Fruit fly (Drosophila melanogaster) whole organism, embryonic: ENCODE data around the gene CG5003.

Experiments
- Bdp1 ChIP-seq: fragments of 200-800 bp; sonication (Bioruptor generic); optimal IDR thresholded peaks from 3 replicates; lab custom pipeline; 2016; ENCODE audit warnings: missing biosample characterization, missing genetic modification characterization
- Bgb ChIP-seq: fragments of 200-800 bp; sonication (Bioruptor generic); IDR thresholded peaks from 2 replicates; pipeline ENCODE4 v1.3.6; 2022; ENCODE audit warnings: missing biosample characterization, missing genetic modification characterization; ENCODE audit not compliant: partially characterized antibody
- CG10321 ChIP-seq: fragments of 200-800 bp; sonication (Bioruptor generic); IDR thresholded peaks from 2 replicates; pipeline ENCODE4 v1.3.6; 2022; ENCODE audit warnings: missing biosample characterization, missing genetic modification characterization
- CG12391 ChIP-seq: fragments of 200-800 bp; sonication (Bioruptor generic); optimal IDR thresholded peaks from 3 replicates; lab custom pipeline; 2018; ENCODE audit warnings: missing biosample characterization, mild to moderate bottlenecking, missing genetic modification characterization, moderate library complexity
- CG12942 ChIP-seq: fragments of 200-800 bp; sonication (Bioruptor generic); optimal IDR thresholded peaks from 3 replicates; lab custom pipeline; 2016; ENCODE audit warnings: missing biosample characterization, missing genetic modification characterization
- CG14014 ChIP-seq: fragments of 200-800 bp; sonication (Bioruptor generic); IDR thresholded peaks from 2 replicates; pipeline ENCODE4 v1.3.6; 2022; ENCODE audit warnings: missing biosample characterization, missing genetic modification characterization
- CG14050 ChIP-seq: fragments of 200-800 bp; sonication (Bioruptor generic); IDR thresholded peaks from 3 replicates; pipeline ENCODE4 v1.3.6; 2022; ENCODE audit warnings: missing biosample characterization, missing genetic modification characterization
- CG1602 ChIP-seq: fragments of 200-800 bp; sonication (Bioruptor generic); optimal IDR thresholded peaks from 3 replicates; lab custom pipeline; 2016; ENCODE audit warnings: missing biosample characterization, missing genetic modification characterization
- CG1603 ChIP-seq: fragments of 200-800 bp; sonication (Bioruptor generic); optimal IDR thresholded peaks from 2 replicates; lab custom pipeline; 2019; ENCODE audit warnings: missing biosample characterization, mild to moderate bottlenecking, missing genetic modification characterization, moderate library complexity
- CG17829 ChIP-seq: fragments of 200-800 bp; optimal IDR thresholded peaks from 2 replicates; lab custom pipeline; 2019; ENCODE audit warnings: missing biosample characterization, mild to moderate bottlenecking, missing genetic modification characterization, moderate library complexity
- CTCF ChIP-seq: fragments of 200-800 bp; sonication (Bioruptor generic); optimal IDR thresholded peaks from 2 replicates; lab custom pipeline; 2017; ENCODE audit warnings: missing biosample characterization, mild to moderate bottlenecking, missing genetic modification characterization, moderate library complexity
- Dref ChIP-seq: fragments of 200-800 bp; sonication (Bioruptor generic); IDR thresholded peaks from 2 replicates; pipeline ENCODE4 v1.3.6; 2022; ENCODE audit warnings: missing biosample characterization, missing genetic modification characterization
- Lhr ChIP-seq: fragments of 200-800 bp; sonication (Bioruptor generic); optimal IDR thresholded peaks from 3 replicates; lab custom pipeline; 2017; ENCODE audit warnings: mild to moderate bottlenecking, missing biosample characterization, missing genetic modification reagents, missing genetic modification characterization
- Med ChIP-seq: fragments of 200-800 bp; sonication (Bioruptor generic); peaks from one replicate; lab custom pipeline; 2016; ENCODE audit warnings: missing biosample characterization, missing genetic modification characterization, mild to moderate bottlenecking, inconsistent platforms, moderate library complexity
- Mrtf ChIP-seq: fragments of 200-800 bp; sonication (Bioruptor generic); IDR thresholded peaks from 3 replicates; pipeline ENCODE4 v1.3.6; 2022; ENCODE audit warnings: missing biosample characterization, missing genetic modification characterization
- Myb ChIP-seq: fragments of 200-800 bp; sonication (Bioruptor generic); optimal IDR thresholded peaks from 2 replicates; lab custom pipeline; 2016; ENCODE audit warnings: missing biosample characterization, missing genetic modification characterization
- PHDP ChIP-seq: fragments of 200-800 bp; sonication (Bioruptor generic); optimal IDR thresholded peaks from 3 replicates; lab custom pipeline; 2018; ENCODE audit warnings: missing biosample characterization, mild to moderate bottlenecking, missing genetic modification characterization, moderate library complexity
- Poxn ChIP-seq: fragments of 200-800 bp; sonication (Bioruptor generic); IDR thresholded peaks from 2 replicates; pipeline ENCODE4 v1.3.6; 2022; ENCODE audit warnings: missing biosample characterization, missing genetic modification characterization
- Ravus ChIP-seq: fragments of 200-800 bp; sonication (Bioruptor generic); IDR thresholded peaks from 2 replicates; pipeline ENCODE4 v1.3.6; 2022; ENCODE audit warnings: missing biosample characterization, missing genetic modification characterization
- ci ChIP-seq: fragments of 200-800 bp; sonication (Bioruptor generic); IDR thresholded peaks from 3 replicates; pipeline ENCODE4 v1.3.6; 2022; ENCODE audit warnings: missing biosample characterization, missing genetic modification characterization
- corto ChIP-seq: fragments of 200-800 bp; sonication (Bioruptor generic); optimal IDR thresholded peaks from 2 replicates; lab custom pipeline; 2016; ENCODE audit warnings: missing biosample characterization, mild to moderate bottlenecking, missing genetic modification characterization, moderate library complexity
- disco-r ChIP-seq: fragments of 200-800 bp; sonication (Bioruptor generic); optimal IDR thresholded peaks from 2 replicates; lab custom pipeline; 2016; ENCODE audit warnings: missing biosample characterization, missing genetic modification characterization
- dpn ChIP-seq, 2 experiments: fragments of 200-800 bp; sonication (Bioruptor generic); optimal IDR thresholded peaks; 3 replicates each; lab custom pipeline; 2016; ENCODE audit warnings: missing biosample characterization in 2 of 2, missing genetic modification characterization in 2 of 2
- ewg ChIP-seq: fragments of 200-800 bp; sonication (Bioruptor generic); optimal IDR thresholded peaks from 3 replicates; lab custom pipeline; 2017; ENCODE audit warnings: mild to moderate bottlenecking, missing biosample characterization, missing genetic modification reagents, missing genetic modification characterization
- fu2 ChIP-seq: fragments of 200-800 bp; sonication (Bioruptor generic); optimal IDR thresholded peaks from 2 replicates; lab custom pipeline; 2016; ENCODE audit warnings: missing biosample characterization, missing genetic modification characterization
- grau ChIP-seq: fragments of 200-800 bp; optimal IDR thresholded peaks from 3 replicates; lab custom pipeline; 2019; ENCODE audit warnings: missing biosample characterization, mild to moderate bottlenecking, missing genetic modification characterization, moderate library complexity
- grn ChIP-seq: fragments of 200-800 bp; sonication (Bioruptor generic); optimal IDR thresholded peaks from 3 replicates; lab custom pipeline; 2017; ENCODE audit warnings: missing biosample characterization, missing genetic modification characterization
- h ChIP-seq: fragments of >200 bp; optimal IDR thresholded peaks from 2 replicates; lab custom pipeline; 2017
- mirr ChIP-seq: fragments of 200-800 bp; sonication (Bioruptor generic); optimal IDR thresholded peaks from 3 replicates; lab custom pipeline; 2018; ENCODE audit warnings: missing biosample characterization, mild to moderate bottlenecking, missing genetic modification characterization
- pfk ChIP-seq: fragments of 200-800 bp; sonication (Bioruptor generic); optimal IDR thresholded peaks from 2 replicates; lab custom pipeline; 2018; ENCODE audit warnings: missing biosample characterization, mild to moderate bottlenecking, missing genetic modification characterization, moderate library complexity
- row ChIP-seq: fragments of 200-800 bp; sonication (Bioruptor generic); IDR thresholded peaks from 3 replicates; pipeline ENCODE4 v1.3.6; 2022; ENCODE audit warnings: missing biosample characterization, missing genetic modification characterization
- salm ChIP-seq: fragments of 200-800 bp; sonication (Bioruptor generic); optimal IDR thresholded peaks from 2 replicates; lab custom pipeline; 2018; ENCODE audit warnings: missing biosample characterization, mild to moderate bottlenecking, missing genetic modification characterization
- sqz ChIP-seq: fragments of 200-800 bp; sonication (Bioruptor generic); optimal IDR thresholded peaks from 3 replicates; lab custom pipeline; 2018; ENCODE audit warnings: missing biosample characterization, mild to moderate bottlenecking, missing genetic modification characterization
- ssp ChIP-seq: fragments of 200-800 bp; sonication (Bioruptor generic); IDR thresholded peaks from 2 replicates; pipeline ENCODE4 v1.3.6; 2022; ENCODE audit warnings: missing biosample characterization, missing genetic modification characterization
- sug ChIP-seq: fragments of 200-800 bp; optimal IDR thresholded peaks from 2 replicates; lab custom pipeline; 2019; ENCODE audit warnings: missing biosample characterization, mild to moderate bottlenecking, missing genetic modification characterization, moderate library complexity
- tna ChIP-seq: fragments of 200-800 bp; sonication (Bioruptor generic); IDR thresholded peaks from 2 replicates; pipeline ENCODE4 v1.3.6; 2022; ENCODE audit warnings: missing biosample characterization, missing genetic modification characterization; ENCODE audit not compliant: partially characterized antibody
- toy ChIP-seq: fragments of 200-800 bp; sonication (Bioruptor generic); IDR thresholded peaks from 2 replicates; pipeline ENCODE4 v1.3.6; 2022; ENCODE audit warnings: missing biosample characterization, missing genetic modification characterization
- trem ChIP-seq: fragments of 200-800 bp; optimal IDR thresholded peaks from 3 replicates; lab custom pipeline; 2019; ENCODE audit warnings: missing biosample characterization, mild to moderate bottlenecking, missing genetic modification characterization, moderate library complexity
- tup ChIP-seq: fragments of 200-800 bp; sonication (Bioruptor generic); optimal IDR thresholded peaks from 2 replicates; lab custom pipeline; 2016; ENCODE audit warnings: missing biosample characterization, mild to moderate bottlenecking, missing genetic modification characterization, moderate library complexity
- wor ChIP-seq: fragments of 200-800 bp; sonication (Bioruptor generic); IDR thresholded peaks from 2 replicates; pipeline ENCODE4 v1.3.6; 2022; ENCODE audit warnings: missing biosample characterization, missing genetic modification characterization
- yki ChIP-seq: fragments of >200 bp; optimal IDR thresholded peaks from 3 replicates; lab custom pipeline; 2018

CG5003 gene

DNA sequence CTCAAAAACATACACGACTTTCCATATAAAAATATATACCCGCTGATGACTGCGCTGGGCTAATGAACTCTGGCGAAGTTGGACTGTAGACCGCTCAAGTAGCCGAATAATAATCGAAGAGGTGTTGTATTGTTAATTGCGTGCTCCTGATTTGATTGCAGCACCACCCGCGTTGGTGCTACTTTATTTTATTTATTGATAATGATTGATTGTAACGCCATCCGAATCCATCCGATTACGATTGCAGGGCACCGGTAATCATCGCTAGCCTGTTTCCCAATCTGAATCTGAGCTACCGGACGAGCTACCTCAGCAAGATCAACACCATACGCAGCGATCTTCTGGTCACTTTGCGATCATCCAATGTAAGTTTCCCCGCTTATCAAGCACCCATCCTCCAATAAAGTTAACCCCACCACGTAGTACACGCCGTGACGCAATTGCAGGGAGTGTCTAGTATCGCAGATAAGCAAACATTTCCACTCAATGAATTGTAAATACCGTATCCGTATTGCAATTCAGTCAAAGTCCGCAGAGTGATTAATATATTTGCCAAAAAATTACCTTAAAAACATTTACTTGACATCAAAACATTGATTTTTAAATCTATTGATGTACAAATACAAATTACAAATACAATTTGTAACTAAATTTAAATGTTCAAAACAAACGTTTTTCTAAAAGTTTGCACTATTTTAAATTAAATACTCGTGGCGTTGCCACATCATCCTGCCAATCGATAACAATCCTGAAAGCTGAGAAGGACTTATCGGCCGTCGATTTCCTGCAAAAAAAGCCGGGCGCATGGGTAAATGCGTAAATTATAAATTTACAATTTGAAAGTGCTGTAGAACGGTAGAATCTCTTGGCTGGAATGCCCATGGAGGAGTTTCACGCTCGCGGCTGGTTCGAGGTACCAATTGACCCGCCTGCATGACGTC, 12.9 kb upstream of the CG5003 start (continued):
- TF ChIP-seq Poxn (GFP tag; lab: Robert Waterston, UW): no peak
- TF ChIP-seq ssp (GFP tag; lab: Robert Waterston, UW): no peak
- TF ChIP-seq Lhr: no peak
- TF ChIP-seq Med (GFP tag; lab: Kevin White, UChicago): peak; percentile 36
- peak; percentile 65 for TF ChIP-seq grn (GFP tag; lab: Kevin White, UChicago)
- TF ChIP-seq salm (tag; lab: Kevin White, UChicago): no peak
- no peak for TF ChIP-seq wor (GFP tag; lab: Robert Waterston, UW)
- no peak for TF ChIP-seq CTCF (GFP tag; lab: Kevin White, UChicago)
- TF ChIP-seq sqz: no peak
- TF ChIP-seq h (lab: Kevin White, UChicago): no peak
- no peak for TF ChIP-seq CG12942 (GFP tag; lab: Kevin White, UChicago)
- TF ChIP-seq PHDP: no peak
- TF ChIP-seq mirr (GFP tag; lab: Kevin White, UChicago): peak; percentile 33
- TF ChIP-seq ewg (GFP tag; lab: Kevin White, UChicago): peak; percentile 29
- no peak for TF ChIP-seq Bdp1 (GFP tag; lab: Kevin White, UChicago)
- TF ChIP-seq Dref (GFP tag; lab: Robert Waterston, UW): peak; percentile 59
- peak; percentile 47; the same call in 1 of the 3 replicates for TF ChIP-seq ci (GFP tag; lab: Robert Waterston, UW)
- TF ChIP-seq CG10321 (GFP tag; lab: Robert Waterston, UW): no peak
- no peak for TF ChIP-seq Ravus
- TF ChIP-seq yki (lab: Kevin White, UChicago): no peak
- peak; percentile 94 for TF ChIP-seq sug (tag; lab: Kevin White, UChicago)
- TF ChIP-seq CG17829 (tag; lab: Kevin White, UChicago): no peak
- 0 out of 2 replicates have a peak, but pooled peaks have one; percentile 12 for TF ChIP-seq Bgb
- TF ChIP-seq corto (GFP tag; lab: Kevin White, UChicago): no peak
- TF ChIP-seq Mrtf (GFP tag; lab: Robert Waterston, UW): no peak
- TF ChIP-seq CG12391: no peak
- no peak for TF ChIP-seq tna (GFP tag; lab: Robert Waterston, UW)
- no peak for TF ChIP-seq tup
- TF ChIP-seq CG1603: no peak
- no peak for TF ChIP-seq CG14050 (GFP tag; lab: Robert Waterston, UW)
- no peak for TF ChIP-seq pfk (GFP tag; lab: Kevin White, UChicago)
- TF ChIP-seq CG14014: no peak
- TF ChIP-seq disco-r (GFP tag; lab: Kevin White, UChicago): no peak
- no peak for TF ChIP-seq toy
- no peak for TF ChIP-seq dpn (GFP tag; optimal IDR thresholded peaks at IDR 0.05; lab: Kevin White, UChicago)

DNA sequence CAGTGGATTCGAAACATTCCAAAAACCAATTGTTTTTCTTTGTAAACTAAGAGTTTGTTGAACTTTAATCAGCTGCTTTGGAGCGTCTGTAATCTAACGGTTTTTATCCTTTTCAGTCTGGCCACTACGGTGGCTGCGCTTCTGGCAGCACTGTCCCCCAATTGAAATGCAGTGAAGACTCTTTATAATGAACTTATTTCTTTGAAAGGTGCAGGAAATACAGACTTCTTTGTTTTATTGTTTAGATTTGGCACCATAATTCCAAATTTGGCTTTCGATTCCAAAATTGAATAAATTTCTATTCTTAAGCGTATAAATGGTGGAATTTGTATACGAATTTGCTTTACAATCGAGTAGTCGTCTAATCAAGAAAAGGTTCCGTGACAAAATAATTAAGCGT, 11.8 kb upstream of the CG5003 start, which contains the start of gene nenya:
Gene nenya (minus strand): TSS at position 35 of the 400 bp plus-strand sequence.
- TF ChIP-seq Myb (peak; percentile 67), CG1602 (GFP tag; lab: Kevin White, UChicago) (no peak), fu2 (GFP tag; lab: Kevin White, UChicago) (no peak), trem (tag; lab: Kevin White, UChicago) (peak; percentile 6), row (GFP tag; lab: Robert Waterston, UW) (peak; percentile 51), grau (tag; lab: Kevin White, UChicago) (peak; percentile 67), Med (GFP tag; lab: Kevin White, UChicago) (peak; percentile 54)
